Worm (Caenorhabditis elegans) whole organism, late embryonic: ENCODE measurements around the gene ptc-3.

Experiments used
- C08G9.2 ChIP-seq: sonication (generic microtip); optimal IDR thresholded peaks from 2 replicates; lab custom pipeline; 2016; ENCODE audit warnings: mild to moderate bottlenecking, missing genetic modification characterization, moderate library complexity, missing compliant biosample characterization
- C38D4.7 ChIP-seq: fragments of 200-800 bp; sonication (Bioruptor generic); optimal IDR thresholded peaks from 2 replicates; lab custom pipeline; 2018; ENCODE audit warnings: mild to moderate bottlenecking, missing genetic modification characterization, moderate library complexity, missing compliant biosample characterization
- F13H6.1 ChIP-seq: sonication (generic microtip); optimal IDR thresholded peaks from 2 replicates; lab custom pipeline; 2016; ENCODE audit warnings: missing genetic modification characterization, missing compliant biosample characterization
- K02D7.2 ChIP-seq: sonication (generic microtip); optimal IDR thresholded peaks from 2 replicates; lab custom pipeline; 2017; ENCODE audit warnings: mild to moderate bottlenecking, missing genetic modification characterization, missing compliant biosample characterization
- T23F11.4 ChIP-seq: fragments of 200-800 bp; sonication (Bioruptor generic); optimal IDR thresholded peaks from 2 replicates; lab custom pipeline; 2018; ENCODE audit warnings: mild to moderate bottlenecking, missing genetic modification characterization, missing compliant biosample characterization
- Y22D7AL.16 ChIP-seq: sonication (generic microtip); optimal IDR thresholded peaks from 2 replicates; lab custom pipeline; 2016; ENCODE audit warnings: missing genetic modification characterization, missing compliant biosample characterization
- ahr-1 ChIP-seq: sonication (generic microtip); optimal IDR thresholded peaks from 2 replicates; lab custom pipeline; 2016; ENCODE audit warnings: missing genetic modification characterization, missing compliant biosample characterization
- ama-1 ChIP-seq: fragments of 150-350 bp; optimal IDR thresholded peaks from 2 replicates; lab custom pipeline; 2014
- ceh-18 ChIP-seq: sonication (generic microtip); optimal IDR thresholded peaks from 2 replicates; lab custom pipeline; 2016; ENCODE audit warnings: missing genetic modification characterization, missing compliant biosample characterization
- ceh-24 ChIP-seq: sonication (generic microtip); optimal IDR thresholded peaks from 2 replicates; lab custom pipeline; 2016; ENCODE audit warnings: mild to moderate bottlenecking, missing genetic modification characterization, missing compliant biosample characterization
- ceh-31 ChIP-seq: sonication (generic microtip); optimal IDR thresholded peaks from 2 replicates; lab custom pipeline; 2016; ENCODE audit warnings: missing genetic modification characterization, missing compliant biosample characterization
- ceh-48 ChIP-seq: sonication (generic microtip); optimal IDR thresholded peaks from 2 replicates; lab custom pipeline; 2016; ENCODE audit warnings: missing genetic modification characterization, inconsistent platforms, missing compliant biosample characterization
- ceh-9 ChIP-seq: sonication (generic microtip); optimal IDR thresholded peaks from 2 replicates; lab custom pipeline; 2016; ENCODE audit warnings: mild to moderate bottlenecking, missing genetic modification characterization, inconsistent platforms, missing compliant biosample characterization
- che-1 ChIP-seq: sonication (generic microtip); optimal IDR thresholded peaks from 2 replicates; lab custom pipeline; 2016; ENCODE audit warnings: mild to moderate bottlenecking, missing genetic modification characterization, missing compliant biosample characterization
- dve-1 ChIP-seq: sonication (generic microtip); optimal IDR thresholded peaks from 2 replicates; lab custom pipeline; 2017; ENCODE audit warnings: antibody characterized with exemption, mild to moderate bottlenecking, missing genetic modification characterization, missing compliant biosample characterization
- elt-2 ChIP-seq: sonication (generic microtip); optimal IDR thresholded peaks from 2 replicates; lab custom pipeline; 2016; ENCODE audit warnings: missing genetic modification reagents, missing genetic modification characterization, missing compliant biosample characterization
- elt-4 ChIP-seq: sonication (generic microtip); optimal IDR thresholded peaks from 2 replicates; lab custom pipeline; 2016; ENCODE audit warnings: missing genetic modification characterization, missing compliant biosample characterization
- ets-4 ChIP-seq: sonication (generic microtip); optimal IDR thresholded peaks from 2 replicates; lab custom pipeline; 2016; ENCODE audit warnings: missing genetic modification characterization, missing compliant biosample characterization
- eyg-1 ChIP-seq: sonication (generic microtip); optimal IDR thresholded peaks from 2 replicates; lab custom pipeline; 2016; ENCODE audit warnings: missing genotype, missing genetic modification characterization, missing compliant biosample characterization
- fax-1 ChIP-seq: sonication (generic microtip); optimal IDR thresholded peaks from 2 replicates; lab custom pipeline; 2016; ENCODE audit warnings: missing genotype, missing genetic modification characterization, missing compliant biosample characterization
- fkh-10 ChIP-seq: fragments of 150-350 bp; optimal IDR thresholded peaks from 2 replicates; lab custom pipeline; 2014; ENCODE audit warnings: missing biosample characterization, missing genetic modification reagents, missing genetic modification characterization
- fkh-6 ChIP-seq: sonication (generic microtip); optimal IDR thresholded peaks from 2 replicates; lab custom pipeline; 2016; ENCODE audit warnings: missing genetic modification characterization, missing compliant biosample characterization
- hlh-30 ChIP-seq: sonication (generic microtip); optimal IDR thresholded peaks from 2 replicates; lab custom pipeline; 2017; ENCODE audit warnings: antibody characterized with exemption, missing genetic modification characterization, missing compliant biosample characterization; ENCODE audit not compliant: insufficient read depth
- hlh-6 ChIP-seq: sonication (generic microtip); optimal IDR thresholded peaks from 2 replicates; lab custom pipeline; 2016; ENCODE audit warnings: missing genotype, missing genetic modification characterization, missing compliant biosample characterization
- lin-11 ChIP-seq: fragments of 200-800 bp; sonication (Bioruptor generic); optimal IDR thresholded peaks from 2 replicates; lab custom pipeline; 2018; ENCODE audit warnings: mild to moderate bottlenecking, missing genetic modification characterization, missing compliant biosample characterization
- madf-2 ChIP-seq: sonication (generic microtip); optimal IDR thresholded peaks from 2 replicates; lab custom pipeline; 2017; ENCODE audit warnings: missing genetic modification characterization, missing compliant biosample characterization
- nhr-232 ChIP-seq: sonication (generic microtip); optimal IDR thresholded peaks from 2 replicates; lab custom pipeline; 2016; ENCODE audit warnings: missing genetic modification characterization, missing compliant biosample characterization
- odd-2 ChIP-seq: sonication (generic microtip); optimal IDR thresholded peaks from 2 replicates; lab custom pipeline; 2017; ENCODE audit warnings: antibody characterized with exemption, mild to moderate bottlenecking, missing genetic modification characterization, missing compliant biosample characterization
- pag-3 ChIP-seq: sonication (generic microtip); optimal IDR thresholded peaks from 2 replicates; lab custom pipeline; 2016; ENCODE audit warnings: missing compliant biosample characterization, missing genetic modification characterization, borderline replicate concordance
- pax-1 ChIP-seq: fragments of 150-350 bp; optimal IDR thresholded peaks from 2 replicates; lab custom pipeline; 2014; ENCODE audit warnings: missing biosample characterization, missing genetic modification characterization
- pha-2 ChIP-seq: sonication (generic microtip); optimal IDR thresholded peaks from 2 replicates; lab custom pipeline; 2017; ENCODE audit warnings: mild to moderate bottlenecking, missing genetic modification characterization, missing compliant biosample characterization
- rnt-1 ChIP-seq: sonication (generic microtip); optimal IDR thresholded peaks from 2 replicates; lab custom pipeline; 2016; ENCODE audit warnings: missing genetic modification characterization, missing compliant biosample characterization
- sox-2 ChIP-seq: fragments of 200-800 bp; sonication (Bioruptor generic); IDR thresholded peaks from 2 replicates; pipeline ENCODE4 v1.3.6; 2022; ENCODE audit warnings: missing genetic modification reagents, missing genetic modification characterization, missing compliant biosample characterization
- ttx-3 ChIP-seq: sonication (generic microtip); optimal IDR thresholded peaks from 2 replicates; lab custom pipeline; 2016; ENCODE audit warnings: missing genetic modification reagents, missing genetic modification characterization, missing compliant biosample characterization
- unc-3 ChIP-seq, 2 experiments: fragments of 200-800 bp in 1 of 2; sonication (Bioruptor generic) in 1 of 2; sonication (generic microtip) in 1 of 2; conservative IDR thresholded peaks in 1 of 2; optimal IDR thresholded peaks in 1 of 2; 2 replicates each; pipeline versions ENCODE4 v1.3.6 to Lab custom; 2016 to 2022; ENCODE audit warnings: missing compliant biosample characterization in 2 of 2, missing genetic modification characterization in 2 of 2, missing genetic modification reagents in 1 of 2
- unc-42 ChIP-seq: sonication (generic microtip); optimal IDR thresholded peaks from 2 replicates; lab custom pipeline; 2016; ENCODE audit warnings: missing genotype, missing genetic modification characterization, missing compliant biosample characterization
- zip-5 ChIP-seq: sonication (generic microtip); optimal IDR thresholded peaks from 2 replicates; lab custom pipeline; 2016; ENCODE audit warnings: missing genetic modification characterization, missing compliant biosample characterization
- ztf-16 ChIP-seq: sonication (generic microtip); optimal IDR thresholded peaks from 2 replicates; lab custom pipeline; 2017; ENCODE audit warnings: missing genetic modification characterization, missing compliant biosample characterization

ptc-3 gene

ce11 chrII:2859315-2859714 lies 6.9 kb upstream of the ptc-3 start:
- no peak for TF ChIP-seq pha-2 (tag; lab: Kevin White, UChicago)
- TF ChIP-seq ceh-9: no peak
- TF ChIP-seq C08G9.2 (tag; lab: Kevin White, UChicago): no peak
- TF ChIP-seq dve-1 (tag; lab: Kevin White, UChicago): peak; percentile 84
- no peak for TF ChIP-seq K02D7.2 (tag; lab: Kevin White, UChicago)

- TF ChIP-seq T23F11.4 (no peak), elt-2 (tag; lab: Kevin White, UChicago) (peak; percentile 8)
These were observed 6.5 kb upstream of the ptc-3 start for ce11 chrII:2858851-2859250.

ce11 chrII:2857559-2857958 lies 5.2 kb upstream of the ptc-3 start:
- peak; percentile 18 for TF ChIP-seq rnt-1
- TF ChIP-seq ttx-3 (tag; lab: Kevin White, UChicago): no peak
- TF ChIP-seq, all 69 proteins: peak for 1

DNA sequence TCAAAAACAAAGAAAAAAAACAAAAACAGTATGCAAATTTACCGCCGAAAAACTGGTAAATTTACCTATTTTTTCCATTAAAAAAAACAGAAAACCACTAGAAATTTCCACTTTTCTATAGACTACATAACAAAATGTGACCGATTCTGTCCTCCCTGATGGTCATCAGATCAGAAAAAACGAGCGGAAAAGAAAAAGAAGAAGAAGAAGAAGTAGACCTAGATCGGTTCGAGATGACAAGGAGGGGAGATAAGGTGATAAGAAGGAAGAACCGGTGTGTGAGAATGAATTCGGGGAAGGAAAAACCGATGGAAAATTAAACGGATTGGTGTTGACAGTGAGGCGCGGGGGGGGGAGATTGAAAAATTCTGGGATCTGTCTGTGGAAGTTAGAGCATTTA lies 3.7 kb upstream of the ptc-3 start:
- no peak for TF ChIP-seq ceh-48
- no peak for TF ChIP-seq C38D4.7 (GFP tag; lab: Kevin White, UChicago)
- TF ChIP-seq hlh-30: no peak
- TF ChIP-seq eyg-1 (tag; lab: Kevin White, UChicago): no peak
- TF ChIP-seq elt-2 (tag; lab: Kevin White, UChicago): no peak
- no peak for TF ChIP-seq fkh-6 (tag; lab: Kevin White, UChicago)
- TF ChIP-seq ets-4 (tag; lab: Kevin White, UChicago): no peak
- TF ChIP-seq ceh-18 (tag; lab: Kevin White, UChicago): no peak
- TF ChIP-seq madf-2 (tag; lab: Kevin White, UChicago): no peak
- no peak for TF ChIP-seq fkh-10 (GFP tag; lab: Kevin White, UChicago)
- TF ChIP-seq sox-2 (GFP tag; lab: Robert Waterston, UW): no peak
- no peak for TF ChIP-seq Y22D7AL.16
- TF ChIP-seq che-1 (tag; lab: Kevin White, UChicago): no peak
- no peak for TF ChIP-seq pax-1 (tag; lab: Kevin White, UChicago)
- no peak for TF ChIP-seq elt-4 (tag; lab: Kevin White, UChicago)
- TF ChIP-seq unc-3 (GFP tag; conservative IDR thresholded peaks at IDR 0.05; lab: Robert Waterston, UW): no peak
- TF ChIP-seq unc-3 (tag; optimal IDR thresholded peaks at IDR 0.05; lab: Kevin White, UChicago): no peak

- TF ChIP-seq rnt-1 (no peak), hlh-6 (tag; lab: Kevin White, UChicago) (peak; percentile 11), K02D7.2 (tag; lab: Kevin White, UChicago) (no peak), ceh-31 (tag; lab: Kevin White, UChicago) (peak; percentile 41)
- TF ChIP-seq, all 69 proteins: peak for 2
These were observed 2.4 kb upstream of the ptc-3 start for ce11 chrII:2854794-2855193.

DNA sequence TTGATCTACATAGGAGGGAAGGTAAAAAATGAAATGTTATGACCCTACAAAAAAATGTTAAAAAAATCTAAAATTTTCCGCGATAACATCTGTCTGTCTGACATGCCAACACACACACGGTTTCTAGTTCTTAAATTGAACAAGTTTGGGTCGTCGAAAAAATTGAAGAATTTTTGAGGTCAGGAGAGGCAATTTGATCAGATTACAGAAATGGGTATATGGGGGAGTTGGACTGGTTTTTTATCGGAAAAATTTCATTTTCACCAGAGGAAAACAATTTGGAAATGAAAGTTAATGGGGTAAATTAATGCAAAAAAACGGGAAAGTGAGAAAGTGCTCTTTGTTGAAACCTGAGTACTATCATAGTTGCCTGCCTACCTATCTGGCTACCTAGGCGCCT lies 1.4 kb upstream of the ptc-3 start:
- TF ChIP-seq nhr-232 (tag; lab: Kevin White, UChicago): no peak
- no peak for TF ChIP-seq hlh-30
- TF ChIP-seq fkh-10 (GFP tag; lab: Kevin White, UChicago): no peak
- TF ChIP-seq ztf-16 (tag; lab: Kevin White, UChicago): no peak
- TF ChIP-seq ceh-9: no peak
- no peak for TF ChIP-seq madf-2 (tag; lab: Kevin White, UChicago)
- no peak for TF ChIP-seq ceh-24 (tag; lab: Kevin White, UChicago)
- TF ChIP-seq elt-2 (tag; lab: Kevin White, UChicago): no peak
- TF ChIP-seq ahr-1 (tag; lab: Kevin White, UChicago): no peak
- TF ChIP-seq F13H6.1 (tag; lab: Kevin White, UChicago): no peak
- TF ChIP-seq unc-42: no peak
- TF ChIP-seq fax-1 (tag; lab: Kevin White, UChicago): no peak
- TF ChIP-seq zip-5 (tag; lab: Kevin White, UChicago): no peak
- TF ChIP-seq pag-3 (tag; lab: Kevin White, UChicago): no peak
- TF ChIP-seq eyg-1 (tag; lab: Kevin White, UChicago): no peak
- no peak for TF ChIP-seq ceh-31 (tag; lab: Kevin White, UChicago)
- no peak for TF ChIP-seq lin-11 (tag; lab: Kevin White, UChicago)
- no peak for TF ChIP-seq ama-1
- TF ChIP-seq odd-2: no peak
- TF ChIP-seq, all 69 proteins: peak for 0
